Fruit fly (Drosophila melanogaster) whole organism, adult: Measurements from ENCODE around the gene CG33306.

Experiments used
- CG11617 ChIP-seq: fragments of 200-800 bp; sonication (Bioruptor generic); optimal IDR thresholded peaks from 2 replicates; lab custom pipeline; 2017; ENCODE audit warnings: mild to moderate bottlenecking, missing biosample characterization, missing genetic modification reagents, missing genetic modification characterization
- CG14711 ChIP-seq: fragments of 200-800 bp; sonication (Bioruptor generic); optimal IDR thresholded peaks from 2 replicates; lab custom pipeline; 2018; ENCODE audit warnings: missing biosample characterization, mild to moderate bottlenecking, missing genetic modification characterization, moderate library complexity
- CG5204 ChIP-seq: fragments of 200-800 bp; sonication (Bioruptor generic); optimal IDR thresholded peaks from 2 replicates; lab custom pipeline; 2016; ENCODE audit warnings: missing biosample characterization, missing genetic modification characterization
- CG7045 ChIP-seq: fragments of 200-800 bp; sonication (Bioruptor generic); optimal IDR thresholded peaks from 2 replicates; lab custom pipeline; 2017; ENCODE audit warnings: missing biosample characterization, mild to moderate bottlenecking, missing genetic modification characterization
- Hr96 ChIP-seq: fragments of 200-800 bp; sonication (Bioruptor generic); optimal IDR thresholded peaks from 2 replicates; lab custom pipeline; 2016; ENCODE audit warnings: missing biosample characterization, missing genetic modification characterization
- kay ChIP-seq: fragments of 200-800 bp; sonication (Bioruptor generic); peaks from one replicate; lab custom pipeline; 2016; ENCODE audit warnings: missing biosample characterization, missing genetic modification characterization, borderline replicate concordance
- ovo ChIP-seq: fragments of 200-800 bp; sonication (Bioruptor generic); optimal IDR thresholded peaks from 2 replicates; lab custom pipeline; 2016; ENCODE audit warnings: missing biosample characterization, missing genetic modification characterization
- pad ChIP-seq: fragments of 200-800 bp; sonication (Bioruptor generic); optimal IDR thresholded peaks from 3 replicates; lab custom pipeline; 2017; ENCODE audit warnings: missing biosample characterization, missing genetic modification characterization, mild to moderate bottlenecking, moderate library complexity, missing genetic modification reagents
- toe ChIP-seq: fragments of 200-800 bp; sonication (Bioruptor generic); optimal IDR thresholded peaks from 2 replicates; lab custom pipeline; 2016; ENCODE audit warnings: missing biosample characterization, missing genetic modification characterization

dm6 chr2L:13835002-13835910 lies 8.3 kb downstream of the CG33306 start, which contains the start of the genes mRpS23 and CenG1A:
- TF ChIP-seq CG11617 = peak; percentile 98
- peak; percentile 98 for TF ChIP-seq CG14711 (tag; lab: Kevin White, UChicago)
- TF ChIP-seq kay (GFP tag; lab: Kevin White, UChicago) = no peak
- TF ChIP-seq Hr96 = peak; percentile 99
- TF ChIP-seq CG7045 = peak; percentile 99
- TF ChIP-seq ovo (GFP tag; lab: Kevin White, UChicago) = peak; percentile 98
- peak; percentile 93 for TF ChIP-seq pad (GFP tag; lab: Kevin White, UChicago)
- TF ChIP-seq CG5204 (GFP tag; lab: Kevin White, UChicago) = peak; percentile 100
- peak; percentile 99 for TF ChIP-seq toe (GFP tag; lab: Kevin White, UChicago)
